Worm (Caenorhabditis elegans): ENCODE data around the gene C07A9.12.

DNA sequence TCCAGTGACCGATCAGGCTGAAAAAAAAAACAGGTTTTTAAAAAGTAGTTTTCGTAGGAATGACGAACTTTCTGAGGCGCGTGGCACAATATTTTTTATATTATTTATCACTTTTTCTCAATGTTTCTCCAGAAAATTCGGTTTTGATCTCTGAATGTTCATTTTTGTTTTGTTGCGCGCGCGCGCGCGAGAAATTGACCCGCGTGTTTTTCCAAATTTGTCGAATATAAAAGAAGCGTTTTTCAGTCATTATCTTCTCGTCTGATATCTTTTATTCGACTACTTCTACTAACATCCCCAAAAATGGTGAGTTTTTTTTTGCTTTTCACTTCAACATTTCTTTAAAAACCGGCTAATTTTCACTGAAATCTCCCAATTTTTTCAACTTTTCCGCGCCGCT is 31.5 kb upstream of the C07A9.12 start, which contains the start of gene rmd-1:
- TF ChIP-seq unc-3 (GFP tag; conservative IDR thresholded peaks at IDR 0.05), result no peak
- TF ChIP-seq unc-3 (tag; optimal IDR thresholded peaks at IDR 0.05), result no peak
- no peak for TF ChIP-seq nfya-1 (tag; optimal IDR thresholded peaks at IDR 0.05)
- no peak for TF ChIP-seq pha-4 (tag; optimal IDR thresholded peaks at IDR 0.05)
- TF ChIP-seq pqm-1 (tag; optimal IDR thresholded peaks at IDR 0.05), result no peak
- no peak for TF ChIP-seq pax-1 (tag; optimal IDR thresholded peaks at IDR 0.05)
- no peak for TF ChIP-seq tbx-2 (tag; optimal IDR thresholded peaks at IDR 0.05)
- TF ChIP-seq ttx-3 (tag; optimal IDR thresholded peaks at IDR 0.05), result no peak
- no peak for TF ChIP-seq lin-11 (tag; optimal IDR thresholded peaks at IDR 0.05)
- TF ChIP-seq pag-3 (tag; optimal IDR thresholded peaks at IDR 0.05; ENCODE audit: borderline replicate concordance), result no peak
- no peak for TF ChIP-seq madf-2 (tag; optimal IDR thresholded peaks at IDR 0.05)
- TF ChIP-seq C08G9.2 (tag; optimal IDR thresholded peaks at IDR 0.05), result no peak
- TF ChIP-seq unc-86 (tag; optimal IDR thresholded peaks at IDR 0.05), result no peak
